Worm (Caenorhabditis elegans): ENCODE results near the gene zyg-1.

DNA sequence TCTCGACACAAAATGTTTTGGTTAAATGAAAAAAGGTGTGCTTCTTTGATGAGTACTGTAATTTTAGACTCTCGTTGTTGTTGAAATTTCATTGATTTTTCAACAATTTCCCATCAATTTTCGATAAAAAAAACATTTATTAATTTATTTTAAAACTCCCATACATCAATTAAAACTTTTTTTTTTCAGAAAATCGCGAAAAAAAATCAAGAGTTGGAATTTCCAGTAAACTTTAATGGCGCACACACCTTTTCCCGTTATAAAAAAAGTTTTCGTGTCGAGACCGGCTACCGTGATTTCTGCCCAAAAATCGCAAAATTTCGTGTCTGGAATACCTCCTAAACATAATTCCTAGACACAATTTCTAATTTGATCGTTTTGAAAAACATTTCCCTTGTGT lies 45.2 kb downstream of the zyg-1 start, which contains the start of gene C25H3.14:
- TF ChIP-seq T22C8.4 (GFP tag; IDR thresholded peaks at IDR 0.05) = no peak
- TF ChIP-seq ztf-29 (GFP tag; IDR thresholded peaks at IDR 0.05) = no peak
- TF ChIP-seq flt-1 (GFP tag; IDR thresholded peaks at IDR 0.05) = no peak
- no peak for TF ChIP-seq ref-1 (GFP tag; conservative IDR thresholded peaks at IDR 0.05)
- no peak for TF ChIP-seq med-1 (GFP tag; optimal IDR thresholded peaks at IDR 0.05; ENCODE audit: insufficient read depth)
- TF ChIP-seq cog-1 (tag; optimal IDR thresholded peaks at IDR 0.05) = no peak
- TF ChIP-seq ztf-23 (GFP tag; IDR thresholded peaks at IDR 0.05) = no peak

Data from whole organism, midembryonic.